Fruit fly (Drosophila melanogaster) ovary, adult (tissue): ENCODE data around the gene CG42455.
A peak's percentile ranks its signal among the peaks of the same experiment; 100 is the strongest.

ENCODE experiments used
- CG17801 ChIP-seq: fragments of 200-800 bp; optimal IDR thresholded peaks from 2 replicates; lab custom pipeline; 2019; ENCODE audit warnings: missing biosample characterization, mild to moderate bottlenecking, missing genetic modification characterization, moderate library complexity; ENCODE audit not compliant: partially characterized antibody

The CG42455 gene

DNA sequence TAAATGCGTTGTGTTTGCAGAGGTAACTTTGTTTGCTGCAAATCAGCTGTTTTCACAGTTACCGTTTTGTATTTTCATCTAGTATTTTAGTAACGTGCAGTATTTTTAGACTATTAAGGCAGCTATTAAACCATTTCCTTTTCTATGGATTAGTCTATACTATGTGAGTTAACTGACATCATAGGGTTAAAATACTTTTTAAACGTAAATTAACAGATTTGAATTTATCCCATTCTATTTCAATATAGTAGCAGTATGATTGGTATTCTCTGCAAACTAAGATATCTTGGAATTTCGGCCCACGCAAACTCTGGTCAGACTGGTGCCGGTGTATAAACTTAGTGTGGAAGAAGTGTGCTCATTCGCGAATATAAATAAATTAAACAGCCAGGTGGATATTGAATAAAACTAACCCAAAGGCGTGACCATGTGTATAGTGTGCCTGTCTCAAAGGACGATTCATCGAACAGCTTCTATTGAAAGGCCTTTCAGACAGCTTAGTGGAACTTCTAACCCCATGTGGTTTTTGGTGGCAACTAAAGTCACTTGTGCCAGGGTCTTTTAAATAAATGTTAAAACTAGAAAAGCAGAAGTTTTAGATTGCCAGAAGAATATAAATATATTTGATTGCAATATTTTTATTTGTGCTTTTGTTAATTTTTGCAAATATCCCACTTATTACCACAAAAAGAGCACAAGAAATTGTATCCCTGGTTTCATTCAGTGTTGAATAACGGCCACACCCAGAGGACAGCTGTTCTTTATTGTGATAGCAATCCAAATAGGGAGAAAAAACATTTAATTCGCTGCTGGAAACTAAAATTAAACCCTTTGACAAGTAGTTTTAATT, at the start of gene CG42455, which contains the start of the genes CG6674 and vnc:
CG42455 (plus strand) TSS at position 306 of the 850 bp plus-strand sequence.
CG6674 (minus strand) TSS at position 48 of the 850 bp plus-strand sequence.
vnc (plus strand) TSS at position 306 of the 850 bp plus-strand sequence.
- no peak for TF ChIP-seq CG17801 (GFP tag; lab: Kevin White, UChicago)

DNA sequence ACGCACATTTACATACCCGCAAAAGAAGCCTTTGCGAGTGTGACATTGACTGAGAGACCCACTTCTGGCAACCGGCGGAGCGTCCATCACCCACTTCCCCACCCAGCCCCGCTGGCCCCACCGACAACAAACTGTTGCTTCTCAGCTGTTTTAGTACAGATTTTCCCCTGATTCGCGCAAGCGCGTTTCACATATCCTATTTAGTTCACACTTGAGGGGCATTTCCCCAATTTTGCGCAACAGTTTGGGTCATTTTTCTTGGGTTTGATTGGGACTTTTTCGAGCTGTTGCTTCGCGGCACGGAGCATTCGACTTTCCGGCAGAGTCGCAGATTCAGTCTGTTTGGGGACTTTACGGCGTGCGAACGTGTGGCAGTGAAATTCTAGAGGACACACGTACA, 44.9 kb upstream of the CG42455 start:
- no peak for TF ChIP-seq CG17801 (GFP tag; lab: Kevin White, UChicago)

dm6 chr3L:9968267-9968721, 3.8 kb upstream of the CG42455 start, which contains the start of the genes CG6685 and Dronc:
Gene CG6685 (minus strand): TSS chr3L:9968317.
Gene Dronc (plus strand): TSS chr3L:9968479.
- TF ChIP-seq CG17801 (GFP tag; lab: Kevin White, UChicago), result peak; percentile 4

DNA sequence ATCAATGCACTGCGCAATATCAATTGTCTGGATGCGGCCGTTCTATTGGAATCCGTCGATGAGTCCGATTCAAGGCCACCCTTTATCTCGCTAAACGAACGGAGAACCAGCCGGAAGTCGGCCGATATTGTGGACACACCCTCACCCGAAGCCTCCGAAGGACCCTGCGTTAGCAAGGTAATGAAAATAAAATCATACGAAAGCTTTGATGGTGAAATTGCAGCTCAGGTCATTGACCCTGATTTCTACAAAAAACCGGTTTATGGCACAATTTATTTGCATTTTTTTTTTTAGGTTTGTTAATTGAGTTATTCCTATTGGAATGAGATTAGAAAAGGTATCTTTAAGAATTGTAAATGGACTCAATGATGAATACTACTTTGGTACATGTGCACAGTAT, 3.0 kb upstream of the CG42455 start:
- no peak for TF ChIP-seq CG17801 (GFP tag; lab: Kevin White, UChicago)

dm6 chr3L:9974172-9974896, 2.2 kb downstream of the CG42455 start, which contains the start of gene dpr6:
Gene dpr6 (plus strand): TSS chr3L:9974651.
- no peak for TF ChIP-seq CG17801 (GFP tag; lab: Kevin White, UChicago)
